Fruit fly (Drosophila melanogaster) whole organism, embryonic: ENCODE results near the gene Tbcd.

ENCODE experiments used
- Bdp1 ChIP-seq: fragments of 200-800 bp; sonication (Bioruptor generic); optimal IDR thresholded peaks from 3 replicates; lab custom pipeline; 2016; ENCODE audit warnings: missing biosample characterization, missing genetic modification characterization
- BtbVII ChIP-seq: fragments of 200-800 bp; sonication (Bioruptor generic); optimal IDR thresholded peaks from 3 replicates; lab custom pipeline; 2017; ENCODE audit warnings: missing biosample characterization, mild to moderate bottlenecking, missing genetic modification characterization
- CG10274 ChIP-seq: fragments of 200-800 bp; sonication (Bioruptor generic); optimal IDR thresholded peaks from 3 replicates; lab custom pipeline; 2017; ENCODE audit warnings: missing biosample characterization, mild to moderate bottlenecking, missing genetic modification characterization
- CG11456 ChIP-seq: fragments of 200-800 bp; sonication (Bioruptor generic); IDR thresholded peaks from 3 replicates; pipeline ENCODE4 v1.3.6; 2022; ENCODE audit warnings: missing biosample characterization, missing genetic modification characterization
- CG11504 ChIP-seq: fragments of 200-800 bp; sonication (Bioruptor generic); optimal IDR thresholded peaks from 3 replicates; lab custom pipeline; 2019; ENCODE audit warnings: missing biosample characterization, mild to moderate bottlenecking, missing genetic modification characterization, moderate library complexity
- CG13123 ChIP-seq: fragments of 200-800 bp; sonication (Bioruptor generic); optimal IDR thresholded peaks from 2 replicates; lab custom pipeline; 2016; ENCODE audit warnings: missing biosample characterization, missing genetic modification characterization
- CG15073 ChIP-seq: fragments of 200-800 bp; sonication (Bioruptor generic); optimal IDR thresholded peaks from 2 replicates; lab custom pipeline; 2016; ENCODE audit warnings: missing biosample characterization, missing genetic modification characterization
- CG15479 ChIP-seq: fragments of 200-800 bp; sonication (Bioruptor generic); optimal IDR thresholded peaks from 3 replicates; lab custom pipeline; 2019; ENCODE audit warnings: missing biosample characterization, mild to moderate bottlenecking, missing genetic modification characterization, moderate library complexity
- CG16863 ChIP-seq: fragments of 200-800 bp; sonication (Bioruptor generic); optimal IDR thresholded peaks from 3 replicates; lab custom pipeline; 2016; ENCODE audit warnings: missing biosample characterization, missing genetic modification characterization
- CG17361 ChIP-seq: fragments of 200-800 bp; sonication (Bioruptor generic); IDR thresholded peaks from 3 replicates; pipeline ENCODE4 v1.3.6; 2022; ENCODE audit warnings: missing biosample characterization, missing genetic modification characterization
- CG18262 ChIP-seq: fragments of 200-800 bp; optimal IDR thresholded peaks from 3 replicates; lab custom pipeline; 2019; ENCODE audit warnings: missing biosample characterization, mild to moderate bottlenecking, missing genetic modification characterization, moderate library complexity
- CG18764 ChIP-seq: fragments of 200-800 bp; sonication (Bioruptor generic); optimal IDR thresholded peaks from 3 replicates; lab custom pipeline; 2016; ENCODE audit warnings: missing biosample characterization, missing genetic modification characterization
- CG2202 ChIP-seq: fragments of 200-800 bp; sonication (Bioruptor generic); optimal IDR thresholded peaks from 2 replicates; lab custom pipeline; 2018; ENCODE audit warnings: missing biosample characterization, mild to moderate bottlenecking, missing genetic modification characterization
- CG2875 ChIP-seq: fragments of 200-800 bp; sonication (Bioruptor generic); optimal IDR thresholded peaks from 2 replicates; lab custom pipeline; 2017; ENCODE audit warnings: missing biosample characterization, mild to moderate bottlenecking, missing genetic modification characterization, missing genetic modification reagents
- CG34422 ChIP-seq: fragments of 200-800 bp; sonication (Bioruptor generic); IDR thresholded peaks from 3 replicates; pipeline ENCODE4 v1.3.6; 2022; ENCODE audit warnings: missing biosample characterization, missing genetic modification characterization
- CG4328 ChIP-seq: fragments of 200-800 bp; sonication (Bioruptor generic); optimal IDR thresholded peaks from 3 replicates; lab custom pipeline; 2017; ENCODE audit warnings: missing biosample characterization, missing genetic modification reagents, missing genetic modification characterization
- CG4360 ChIP-seq: fragments of 200-800 bp; sonication (Bioruptor generic); IDR thresholded peaks from 2 replicates; pipeline ENCODE4 v1.3.6; 2022; ENCODE audit warnings: missing biosample characterization, missing genetic modification characterization
- CG5953 ChIP-seq: fragments of 200-800 bp; sonication (Bioruptor generic); IDR thresholded peaks from 2 replicates; pipeline ENCODE4 v1.3.6; 2022; ENCODE audit warnings: missing biosample characterization, missing genetic modification characterization
- CG6854 ChIP-seq: fragments of 200-800 bp; sonication (Bioruptor generic); optimal IDR thresholded peaks from 3 replicates; lab custom pipeline; 2017; ENCODE audit warnings: missing biosample characterization, mild to moderate bottlenecking, missing genetic modification characterization
- CG9727 ChIP-seq: fragments of 200-800 bp; sonication (Bioruptor generic); optimal IDR thresholded peaks from 3 replicates; lab custom pipeline; 2017; ENCODE audit warnings: missing biosample characterization, mild to moderate bottlenecking, missing genetic modification characterization
- CHES-1-like ChIP-seq: fragments of 200-800 bp; sonication (Bioruptor generic); optimal IDR thresholded peaks from 2 replicates; lab custom pipeline; 2016; ENCODE audit warnings: missing biosample characterization, missing genetic modification characterization
- CTCF ChIP-seq: fragments of 200-800 bp; sonication (Bioruptor generic); optimal IDR thresholded peaks from 2 replicates; lab custom pipeline; 2017; ENCODE audit warnings: missing biosample characterization, mild to moderate bottlenecking, missing genetic modification characterization, moderate library complexity
- Fer3 ChIP-seq: fragments of 200-800 bp; sonication (Bioruptor generic); optimal IDR thresholded peaks from 2 replicates; lab custom pipeline; 2018; ENCODE audit warnings: missing biosample characterization, mild to moderate bottlenecking, missing genetic modification characterization, moderate library complexity
- HLH3B ChIP-seq: fragments of 200-800 bp; sonication (Bioruptor generic); IDR thresholded peaks from 2 replicates; pipeline ENCODE4 v1.3.6; 2022; ENCODE audit warnings: missing biosample characterization, missing genetic modification characterization
- HmgZ ChIP-seq: fragments of 200-800 bp; sonication (Bioruptor generic); optimal IDR thresholded peaks from 2 replicates; lab custom pipeline; 2018; ENCODE audit warnings: missing biosample characterization, mild to moderate bottlenecking, missing genetic modification characterization
- Kr ChIP-seq: fragments of 200-800 bp; sonication (Bioruptor generic); optimal IDR thresholded peaks from 2 replicates; lab custom pipeline; 2017; ENCODE audit warnings: missing biosample characterization, mild to moderate bottlenecking, missing genetic modification characterization
- Taf1 ChIP-seq: fragments of 200-800 bp; sonication (Bioruptor generic); IDR thresholded peaks from 2 replicates; pipeline ENCODE4 v1.3.6; 2022; ENCODE audit warnings: missing biosample characterization, missing genetic modification characterization
- Xbp1 ChIP-seq: fragments of 200-800 bp; sonication (Bioruptor generic); optimal IDR thresholded peaks from 3 replicates; lab custom pipeline; 2016; ENCODE audit warnings: missing biosample characterization, mild to moderate bottlenecking, missing genetic modification characterization
- al ChIP-seq: fragments of 200-800 bp; sonication (Bioruptor generic); IDR thresholded peaks from 2 replicates; pipeline ENCODE4 v1.3.6; 2022; ENCODE audit warnings: missing biosample characterization, missing genetic modification characterization
- ato ChIP-seq: fragments of 200-800 bp; sonication (Bioruptor generic); IDR thresholded peaks from 2 replicates; pipeline ENCODE4 v1.3.6; 2022; ENCODE audit warnings: missing biosample characterization, missing genetic modification characterization; ENCODE audit not compliant: partially characterized antibody
- cg ChIP-seq: fragments of 200-800 bp; sonication (Bioruptor generic); optimal IDR thresholded peaks from 3 replicates; lab custom pipeline; 2019; ENCODE audit warnings: missing biosample characterization, mild to moderate bottlenecking, missing genetic modification characterization, moderate library complexity
- danr ChIP-seq: fragments of 200-800 bp; sonication (Bioruptor generic); IDR thresholded peaks from 2 replicates; pipeline ENCODE4 v1.3.6; 2022; ENCODE audit warnings: missing biosample characterization, missing genetic modification characterization
- dm ChIP-seq: fragments of 200-800 bp; sonication (Bioruptor generic); optimal IDR thresholded peaks from 3 replicates; lab custom pipeline; 2016; ENCODE audit warnings: missing biosample characterization, missing genetic modification characterization
- dmrt99B ChIP-seq: fragments of 200-800 bp; sonication (Bioruptor generic); optimal IDR thresholded peaks from 2 replicates; lab custom pipeline; 2018; ENCODE audit warnings: missing biosample characterization, mild to moderate bottlenecking, missing genetic modification characterization, moderate library complexity
- esg ChIP-seq: fragments of 200-800 bp; sonication (Bioruptor generic); conservative IDR thresholded peaks from 2 replicates; pipeline ENCODE4 v1.3.6; 2022; ENCODE audit warnings: missing biosample characterization, missing genetic modification characterization
- eyg ChIP-seq: fragments of 200-800 bp; sonication (Bioruptor generic); optimal IDR thresholded peaks from 3 replicates; lab custom pipeline; 2016; ENCODE audit warnings: missing biosample characterization, missing genetic modification characterization
- gcm2 ChIP-seq: fragments of 200-800 bp; sonication (Bioruptor generic); optimal IDR thresholded peaks from 2 replicates; lab custom pipeline; 2016; ENCODE audit warnings: missing biosample characterization, missing genetic modification characterization
- ham ChIP-seq: fragments of 200-800 bp; sonication (Bioruptor generic); IDR thresholded peaks from 2 replicates; pipeline ENCODE4 v1.3.6; 2022; ENCODE audit warnings: missing biosample characterization, missing genetic modification characterization
- jing ChIP-seq: fragments of 200-800 bp; sonication (Bioruptor generic); optimal IDR thresholded peaks from 2 replicates; lab custom pipeline; 2018; ENCODE audit warnings: missing biosample characterization, mild to moderate bottlenecking, missing genetic modification characterization
- knrl ChIP-seq: fragments of 200-800 bp; sonication (Bioruptor generic); IDR thresholded peaks from 3 replicates; pipeline ENCODE4 v1.3.6; 2022; ENCODE audit warnings: missing biosample characterization, missing genetic modification characterization; ENCODE audit not compliant: partially characterized antibody
- phol ChIP-seq: fragments of 200-800 bp; sonication (Bioruptor generic); optimal IDR thresholded peaks from 3 replicates; lab custom pipeline; 2018; ENCODE audit warnings: missing biosample characterization, mild to moderate bottlenecking, missing genetic modification characterization, moderate library complexity
- row ChIP-seq: fragments of 200-800 bp; sonication (Bioruptor generic); IDR thresholded peaks from 3 replicates; pipeline ENCODE4 v1.3.6; 2022; ENCODE audit warnings: missing biosample characterization, missing genetic modification characterization
- sd ChIP-seq: fragments of 200-800 bp; sonication (Bioruptor generic); optimal IDR thresholded peaks from 3 replicates; lab custom pipeline; 2018; ENCODE audit warnings: missing biosample characterization, mild to moderate bottlenecking, missing genetic modification characterization, moderate library complexity
- sens-2 ChIP-seq: fragments of 200-800 bp; sonication (Bioruptor generic); IDR thresholded peaks from 2 replicates; pipeline ENCODE4 v1.3.6; 2022; ENCODE audit warnings: missing biosample characterization, missing genetic modification characterization
- sob ChIP-seq: fragments of 200-800 bp; sonication (Bioruptor generic); IDR thresholded peaks from 2 replicates; pipeline ENCODE4 v1.3.6; 2022; ENCODE audit warnings: missing biosample characterization, missing genetic modification characterization
- sqz ChIP-seq: fragments of 200-800 bp; sonication (Bioruptor generic); optimal IDR thresholded peaks from 3 replicates; lab custom pipeline; 2018; ENCODE audit warnings: missing biosample characterization, mild to moderate bottlenecking, missing genetic modification characterization
- toy ChIP-seq: fragments of 200-800 bp; sonication (Bioruptor generic); IDR thresholded peaks from 2 replicates; pipeline ENCODE4 v1.3.6; 2022; ENCODE audit warnings: missing biosample characterization, missing genetic modification characterization
- vvl ChIP-seq: fragments of 200-800 bp; sonication (Bioruptor generic); IDR thresholded peaks from 2 replicates; pipeline ENCODE4 v1.3.6; 2022; ENCODE audit warnings: missing biosample characterization, missing genetic modification characterization
- zen ChIP-seq: fragments of 200-800 bp; sonication (Bioruptor generic); optimal IDR thresholded peaks from 3 replicates; lab custom pipeline; 2018; ENCODE audit warnings: missing biosample characterization, mild to moderate bottlenecking, missing genetic modification characterization, moderate library complexity
- zf30C ChIP-seq: fragments of 200-800 bp; sonication (Bioruptor generic); optimal IDR thresholded peaks from 3 replicates; lab custom pipeline; 2018; ENCODE audit warnings: missing biosample characterization, mild to moderate bottlenecking, missing genetic modification characterization

Gene Tbcd

DNA sequence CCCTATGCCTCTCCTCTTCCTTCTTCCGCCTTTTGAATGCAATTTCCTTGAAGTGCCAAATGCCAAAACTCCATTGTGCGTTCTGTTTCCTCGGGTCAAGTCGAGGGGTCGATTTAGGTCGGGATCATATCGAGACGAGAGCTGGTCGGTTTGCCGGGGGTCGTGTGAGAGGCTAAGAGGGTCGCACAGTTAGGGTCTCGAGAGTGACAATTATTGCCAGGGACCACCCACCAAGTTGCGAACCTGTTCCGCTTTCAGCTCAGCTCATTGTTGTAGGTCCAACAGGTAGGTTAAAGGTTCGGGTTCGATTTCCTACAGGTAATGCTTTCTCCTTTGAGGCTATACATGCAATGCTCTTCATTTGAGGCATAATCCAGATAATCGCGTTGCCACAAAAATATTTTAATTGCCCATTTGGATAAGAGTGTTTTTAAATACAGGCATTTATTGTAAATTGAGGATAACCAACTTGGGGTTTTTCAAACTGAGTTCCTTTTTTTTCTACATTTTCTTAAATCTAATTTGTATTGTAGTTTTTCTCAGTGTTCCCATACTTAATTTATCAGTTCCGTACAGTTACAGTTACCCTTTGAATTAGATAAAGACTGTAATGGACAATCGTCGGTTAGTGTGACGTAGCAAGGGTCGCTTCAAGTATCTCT is 25.3 kb downstream of the Tbcd start (continued):
- no peak for TF ChIP-seq Taf1 (GFP tag; lab: Robert Waterston, UW)
- TF ChIP-seq row (GFP tag; lab: Robert Waterston, UW): peak; percentile 29; the same call in 2 of the 3 replicates
- no peak for TF ChIP-seq CG2202 (tag; lab: Kevin White, UChicago)
- no peak for TF ChIP-seq CG4328 (GFP tag; lab: Kevin White, UChicago)
- TF ChIP-seq al (GFP tag; lab: Robert Waterston, UW): no peak
- no peak for TF ChIP-seq dm (GFP tag; lab: Kevin White, UChicago)
- no peak for TF ChIP-seq danr (GFP tag; lab: Robert Waterston, UW)
- no peak for TF ChIP-seq Fer3
- peak; percentile 54 for TF ChIP-seq zen (tag; lab: Kevin White, UChicago)
- no peak for TF ChIP-seq sd (tag; lab: Kevin White, UChicago)
- no peak for TF ChIP-seq CTCF (GFP tag; lab: Kevin White, UChicago)
- no peak for TF ChIP-seq ato (GFP tag; lab: Robert Waterston, UW)
- TF ChIP-seq CG13123 (GFP tag; lab: Kevin White, UChicago): no peak
- no peak for TF ChIP-seq CG17361 (GFP tag; lab: Robert Waterston, UW)
- no peak for TF ChIP-seq Xbp1 (GFP tag; lab: Kevin White, UChicago)
- no peak for TF ChIP-seq CG5953 (GFP tag; lab: Robert Waterston, UW)
- no peak for TF ChIP-seq BtbVII (GFP tag; lab: Kevin White, UChicago)
- TF ChIP-seq CG11504: peak; percentile 9
- TF ChIP-seq ham (GFP tag; lab: Robert Waterston, UW): no peak
- no peak for TF ChIP-seq CG6854 (GFP tag; lab: Kevin White, UChicago)
- TF ChIP-seq sqz (GFP tag; lab: Kevin White, UChicago): no peak
- TF ChIP-seq zf30C (GFP tag; lab: Kevin White, UChicago): peak; percentile 43
- TF ChIP-seq phol (tag; lab: Kevin White, UChicago): peak; percentile 7
- no peak for TF ChIP-seq HLH3B (GFP tag; lab: Robert Waterston, UW)
- TF ChIP-seq knrl (GFP tag; lab: Robert Waterston, UW): no peak
- no peak for TF ChIP-seq cg (GFP tag; lab: Kevin White, UChicago)
- no peak for TF ChIP-seq toy
- no peak for TF ChIP-seq jing (GFP tag; lab: Kevin White, UChicago)
- no peak for TF ChIP-seq CHES-1-like (GFP tag; lab: Kevin White, UChicago)
- TF ChIP-seq CG10274 (GFP tag; lab: Kevin White, UChicago): no peak
- TF ChIP-seq CG4360 (GFP tag; lab: Robert Waterston, UW): 0 out of 2 replicates have a peak, but pooled peaks have one; percentile 16
- TF ChIP-seq CG11456 (GFP tag; lab: Robert Waterston, UW): no peak
- no peak for TF ChIP-seq eyg
- TF ChIP-seq CG15073 (GFP tag; lab: Kevin White, UChicago): no peak
- TF ChIP-seq vvl (GFP tag; lab: Robert Waterston, UW): no peak
- TF ChIP-seq sob: no peak
- no peak for TF ChIP-seq Kr (GFP tag; lab: Kevin White, UChicago)
- TF ChIP-seq CG9727 (GFP tag; lab: Kevin White, UChicago): peak; percentile 15
- TF ChIP-seq CG34422 (GFP tag; lab: Robert Waterston, UW): no peak
- peak; percentile 92 for TF ChIP-seq CG15479
- TF ChIP-seq CG18764 (GFP tag; lab: Kevin White, UChicago): no peak
- peak; percentile 34 for TF ChIP-seq CG18262 (tag; lab: Kevin White, UChicago)
- TF ChIP-seq CG2875 (GFP tag; lab: Kevin White, UChicago): no peak
- no peak for TF ChIP-seq HmgZ
- TF ChIP-seq esg (GFP tag; lab: Robert Waterston, UW): no peak
- TF ChIP-seq gcm2 (GFP tag; lab: Kevin White, UChicago): no peak
- TF ChIP-seq sens-2 (GFP tag; lab: Robert Waterston, UW): no peak
- peak; percentile 5 for TF ChIP-seq dmrt99B (tag; lab: Kevin White, UChicago)
- TF ChIP-seq CG16863 (GFP tag; lab: Kevin White, UChicago): no peak
- TF ChIP-seq Bdp1: no peak
